Fruit fly (Drosophila melanogaster) whole organism, embryonic: ENCODE data around the gene CG3652.

Experiments
- BtbVII ChIP-seq: fragments of 200-800 bp; sonication (Bioruptor generic); optimal IDR thresholded peaks from 3 replicates; lab custom pipeline; 2017; ENCODE audit warnings: missing biosample characterization, mild to moderate bottlenecking, missing genetic modification characterization
- CG12104 ChIP-seq: fragments of 200-800 bp; sonication (Bioruptor generic); optimal IDR thresholded peaks from 3 replicates; lab custom pipeline; 2016; ENCODE audit warnings: missing biosample characterization, missing genetic modification characterization
- CG12219 ChIP-seq: fragments of 200-800 bp; sonication (Bioruptor generic); optimal IDR thresholded peaks from 3 replicates; lab custom pipeline; 2018; ENCODE audit warnings: missing biosample characterization, mild to moderate bottlenecking, missing genetic modification characterization
- CG12299 ChIP-seq: fragments of 200-800 bp; sonication (Bioruptor generic); optimal IDR thresholded peaks from 2 replicates; lab custom pipeline; 2018; ENCODE audit warnings: missing biosample characterization, mild to moderate bottlenecking, missing genetic modification characterization
- CG1233 ChIP-seq: fragments of 200-800 bp; sonication (Bioruptor generic); optimal IDR thresholded peaks from 4 replicates; lab custom pipeline; 2018; ENCODE audit warnings: missing biosample characterization, mild to moderate bottlenecking, missing genetic modification characterization
- CG13894 ChIP-seq: fragments of 200-800 bp; sonication (Bioruptor generic); optimal IDR thresholded peaks from 3 replicates; lab custom pipeline; 2018; ENCODE audit warnings: missing biosample characterization, mild to moderate bottlenecking, missing genetic modification characterization, moderate library complexity
- CG14710 ChIP-seq: fragments of 200-800 bp; sonication (Bioruptor generic); optimal IDR thresholded peaks from 3 replicates; lab custom pipeline; 2019; ENCODE audit warnings: missing biosample characterization, mild to moderate bottlenecking, missing genetic modification characterization, moderate library complexity
- CG15011 ChIP-seq: fragments of 200-800 bp; sonication (Bioruptor generic); optimal IDR thresholded peaks from 3 replicates; lab custom pipeline; 2018; ENCODE audit warnings: missing biosample characterization, mild to moderate bottlenecking, missing genetic modification characterization
- CG15479 ChIP-seq: fragments of 200-800 bp; sonication (Bioruptor generic); optimal IDR thresholded peaks from 3 replicates; lab custom pipeline; 2019; ENCODE audit warnings: missing biosample characterization, mild to moderate bottlenecking, missing genetic modification characterization, moderate library complexity
- CG1602 ChIP-seq: fragments of 200-800 bp; sonication (Bioruptor generic); optimal IDR thresholded peaks from 3 replicates; lab custom pipeline; 2016; ENCODE audit warnings: missing biosample characterization, missing genetic modification characterization
- CG18262 ChIP-seq: fragments of 200-800 bp; optimal IDR thresholded peaks from 3 replicates; lab custom pipeline; 2019; ENCODE audit warnings: missing biosample characterization, mild to moderate bottlenecking, missing genetic modification characterization, moderate library complexity
- CG2120 ChIP-seq: fragments of 200-800 bp; sonication (Bioruptor generic); optimal IDR thresholded peaks from 3 replicates; lab custom pipeline; 2016; ENCODE audit warnings: missing biosample characterization, missing genetic modification characterization
- CG2202 ChIP-seq: fragments of 200-800 bp; sonication (Bioruptor generic); optimal IDR thresholded peaks from 2 replicates; lab custom pipeline; 2018; ENCODE audit warnings: missing biosample characterization, mild to moderate bottlenecking, missing genetic modification characterization
- CG30020 ChIP-seq: fragments of 200-800 bp; optimal IDR thresholded peaks from 2 replicates; lab custom pipeline; 2019; ENCODE audit warnings: missing biosample characterization, mild to moderate bottlenecking, missing genetic modification characterization, moderate library complexity
- CG34224 ChIP-seq: fragments of 200-800 bp; sonication (Bioruptor generic); IDR thresholded peaks from 3 replicates; pipeline ENCODE4 v1.3.6; 2022; ENCODE audit warnings: missing biosample characterization, missing genetic modification characterization; ENCODE audit not compliant: partially characterized antibody
- CG4730 ChIP-seq: fragments of 200-800 bp; sonication (Bioruptor generic); IDR thresholded peaks from 2 replicates; pipeline ENCODE4 v1.3.6; 2022; ENCODE audit warnings: missing biosample characterization, missing genetic modification characterization
- CG6254 ChIP-seq: fragments of 200-800 bp; sonication (Bioruptor generic); optimal IDR thresholded peaks from 3 replicates; lab custom pipeline; 2017; ENCODE audit warnings: mild to moderate bottlenecking, missing biosample characterization, missing genetic modification reagents, missing genetic modification characterization
- CG8924 ChIP-seq: fragments of 200-800 bp; optimal IDR thresholded peaks from 3 replicates; lab custom pipeline; 2019; ENCODE audit warnings: missing biosample characterization, mild to moderate bottlenecking, missing genetic modification characterization, moderate library complexity
- CG9727 ChIP-seq: fragments of 200-800 bp; sonication (Bioruptor generic); optimal IDR thresholded peaks from 3 replicates; lab custom pipeline; 2017; ENCODE audit warnings: missing biosample characterization, mild to moderate bottlenecking, missing genetic modification characterization
- D ChIP-seq, 2 experiments: fragments of 200-800 bp in 1 of 2; fragments of >200 bp in 1 of 2; sonication (Bioruptor generic) in 1 of 2; optimal IDR thresholded peaks; 2 replicates in 1 of 2; 3 replicates in 1 of 2; lab custom pipeline; 2017; ENCODE audit warnings: mild to moderate bottlenecking in 1 of 2, missing biosample characterization in 1 of 2, missing genetic modification characterization in 1 of 2, missing genetic modification reagents in 1 of 2
- Drgx ChIP-seq: fragments of 200-800 bp; sonication (Bioruptor generic); IDR thresholded peaks from 2 replicates; pipeline ENCODE4 v1.3.6; 2022; ENCODE audit warnings: missing biosample characterization, missing genetic modification characterization
- HHEX ChIP-seq: fragments of 200-800 bp; sonication (Bioruptor generic); optimal IDR thresholded peaks from 3 replicates; lab custom pipeline; 2017; ENCODE audit warnings: missing biosample characterization, mild to moderate bottlenecking, missing genetic modification characterization, missing genetic modification reagents
- Kr ChIP-seq: fragments of 200-800 bp; sonication (Bioruptor generic); optimal IDR thresholded peaks from 2 replicates; lab custom pipeline; 2017; ENCODE audit warnings: missing biosample characterization, mild to moderate bottlenecking, missing genetic modification characterization
- Med ChIP-seq: fragments of 200-800 bp; sonication (Bioruptor generic); peaks from one replicate; lab custom pipeline; 2016; ENCODE audit warnings: missing biosample characterization, missing genetic modification characterization, mild to moderate bottlenecking, inconsistent platforms, moderate library complexity
- NFAT ChIP-seq: fragments of 200-800 bp; sonication (Bioruptor generic); IDR thresholded peaks from 2 replicates; pipeline ENCODE4 v1.3.6; 2022; ENCODE audit warnings: missing biosample characterization, missing genetic modification characterization
- Optix ChIP-seq: fragments of 200-800 bp; sonication (Bioruptor generic); IDR thresholded peaks from 3 replicates; pipeline ENCODE4 v1.3.6; 2022; ENCODE audit warnings: missing biosample characterization, missing genetic modification characterization
- Poxn ChIP-seq: fragments of 200-800 bp; sonication (Bioruptor generic); IDR thresholded peaks from 2 replicates; pipeline ENCODE4 v1.3.6; 2022; ENCODE audit warnings: missing biosample characterization, missing genetic modification characterization
- Six4 ChIP-seq: fragments of 200-800 bp; sonication (Bioruptor generic); optimal IDR thresholded peaks from 2 replicates; lab custom pipeline; 2016; ENCODE audit warnings: missing biosample characterization, missing genetic modification characterization
- ac ChIP-seq: fragments of 200-800 bp; sonication (Bioruptor generic); optimal IDR thresholded peaks from 3 replicates; lab custom pipeline; 2017; ENCODE audit warnings: missing biosample characterization, mild to moderate bottlenecking, missing genetic modification characterization
- cad ChIP-seq: fragments of >200 bp; optimal IDR thresholded peaks from 2 replicates; lab custom pipeline; 2017; ENCODE audit warnings: missing biosample characterization, missing genetic modification characterization
- cato ChIP-seq: fragments of 200-800 bp; sonication (Bioruptor generic); optimal IDR thresholded peaks from 2 replicates; lab custom pipeline; 2016; ENCODE audit warnings: missing biosample characterization, missing genetic modification characterization, borderline replicate concordance
- crol ChIP-seq: fragments of 200-800 bp; sonication (Bioruptor generic); IDR thresholded peaks from 2 replicates; pipeline ENCODE4 v1.3.6; 2022; ENCODE audit warnings: missing biosample characterization, missing genetic modification characterization
- da ChIP-seq: fragments of 200-800 bp; sonication (Bioruptor generic); optimal IDR thresholded peaks from 2 replicates; lab custom pipeline; 2016; ENCODE audit warnings: missing biosample characterization, missing genetic modification characterization
- kni ChIP-seq: fragments of 200-800 bp; sonication (Bioruptor generic); optimal IDR thresholded peaks from 3 replicates; lab custom pipeline; 2017; ENCODE audit warnings: mild to moderate bottlenecking, missing biosample characterization, missing genetic modification reagents, missing genetic modification characterization
- luna ChIP-seq: fragments of 200-800 bp; sonication (Bioruptor generic); optimal IDR thresholded peaks from 2 replicates; lab custom pipeline; 2016; ENCODE audit warnings: missing biosample characterization, missing genetic modification characterization
- nom ChIP-seq: fragments of 200-800 bp; sonication (Bioruptor generic); optimal IDR thresholded peaks from 2 replicates; lab custom pipeline; 2017; ENCODE audit warnings: missing biosample characterization, missing genetic modification characterization, mild to moderate bottlenecking, moderate library complexity, missing genetic modification reagents
- org-1 ChIP-seq: fragments of 200-800 bp; sonication (Bioruptor generic); optimal IDR thresholded peaks from 2 replicates; lab custom pipeline; 2017; ENCODE audit warnings: missing biosample characterization, missing genetic modification characterization
- p53 ChIP-seq: fragments of 200-800 bp; sonication (Bioruptor generic); optimal IDR thresholded peaks from 2 replicates; lab custom pipeline; 2016; ENCODE audit warnings: missing biosample characterization, missing genetic modification characterization
- pros ChIP-seq: fragments of 200-800 bp; sonication (Bioruptor generic); optimal IDR thresholded peaks from 3 replicates; lab custom pipeline; 2019; ENCODE audit warnings: missing biosample characterization, mild to moderate bottlenecking, missing genetic modification characterization, moderate library complexity
- pzg ChIP-seq: fragments of 200-800 bp; sonication (Bioruptor generic); optimal IDR thresholded peaks from 3 replicates; lab custom pipeline; 2018; ENCODE audit warnings: missing biosample characterization, mild to moderate bottlenecking, missing genetic modification characterization, moderate library complexity
- slbo ChIP-seq: fragments of 200-800 bp; sonication (Bioruptor generic); IDR thresholded peaks from 2 replicates; pipeline ENCODE4 v1.3.6; 2022; ENCODE audit warnings: missing biosample characterization, missing genetic modification characterization
- tio ChIP-seq: fragments of 200-800 bp; sonication (Bioruptor generic); optimal IDR thresholded peaks from 2 replicates; lab custom pipeline; 2017; ENCODE audit warnings: missing biosample characterization, missing genetic modification characterization, inconsistent platforms
- tll ChIP-seq, 2 experiments: fragments of 200-800 bp in 1 of 2; fragments of >200 bp in 1 of 2; sonication (Bioruptor generic) in 1 of 2; optimal IDR thresholded peaks; 2 replicates each; lab custom pipeline; 2017 to 2019; ENCODE audit warnings: missing biosample characterization in 2 of 2, missing genetic modification characterization in 2 of 2, mild to moderate bottlenecking in 1 of 2, moderate library complexity in 1 of 2
- tup ChIP-seq: fragments of 200-800 bp; sonication (Bioruptor generic); optimal IDR thresholded peaks from 2 replicates; lab custom pipeline; 2016; ENCODE audit warnings: missing biosample characterization, mild to moderate bottlenecking, missing genetic modification characterization, moderate library complexity
- twi ChIP-seq: fragments of 200-800 bp; optimal IDR thresholded peaks from 2 replicates; lab custom pipeline; 2019; ENCODE audit warnings: missing biosample characterization, mild to moderate bottlenecking, missing genetic modification characterization, moderate library complexity
- zen ChIP-seq: fragments of 200-800 bp; sonication (Bioruptor generic); optimal IDR thresholded peaks from 3 replicates; lab custom pipeline; 2018; ENCODE audit warnings: missing biosample characterization, mild to moderate bottlenecking, missing genetic modification characterization, moderate library complexity

CG3652 gene

dm6 chr2L:4364914-4365313, 28.8 kb downstream of the CG3652 start (continued):
- TF ChIP-seq CG2120 (GFP tag; lab: Kevin White, UChicago): no peak
- TF ChIP-seq CG18262 (tag; lab: Kevin White, UChicago): peak; percentile 30
- peak; percentile 50 for TF ChIP-seq CG2202 (tag; lab: Kevin White, UChicago)
- TF ChIP-seq CG15011 (GFP tag; lab: Kevin White, UChicago): no peak
- peak; percentile 7 for TF ChIP-seq CG8924 (tag; lab: Kevin White, UChicago)
- TF ChIP-seq CG14710 (tag; lab: Kevin White, UChicago): peak; percentile 8
- TF ChIP-seq CG9727 (GFP tag; lab: Kevin White, UChicago): peak; percentile 38
- TF ChIP-seq CG6254 (GFP tag; lab: Kevin White, UChicago): no peak
- TF ChIP-seq, all 482 proteins: peak for 36

dm6 chr2L:4363707-4364270, 29.9 kb downstream of the CG3652 start:
- peak in 1 of 2 experiments; percentile 48 for TF ChIP-seq tll (GFP tag; optimal IDR thresholded peaks at IDR 0.05; lab: Kevin White, UChicago)
- TF ChIP-seq D (optimal IDR thresholded peaks at IDR 0.05; lab: Kevin White, UChicago): peak; percentile 37
- TF ChIP-seq D (GFP tag; optimal IDR thresholded peaks at IDR 0.05; lab: Kevin White, UChicago): no peak
- peak; percentile 91 for TF ChIP-seq ac (GFP tag; lab: Kevin White, UChicago)
- peak; percentile 22 for TF ChIP-seq Six4
- peak; percentile 8 for TF ChIP-seq zen (tag; lab: Kevin White, UChicago)
- no peak for TF ChIP-seq BtbVII (GFP tag; lab: Kevin White, UChicago)
- peak; percentile 45 for TF ChIP-seq CG15479 (GFP tag; lab: Kevin White, UChicago)
- no peak for TF ChIP-seq CG34224 (GFP tag; lab: Robert Waterston, UW)
- TF ChIP-seq Kr (GFP tag; lab: Kevin White, UChicago): peak; percentile 47
- TF ChIP-seq p53 (GFP tag; lab: Kevin White, UChicago): peak; percentile 4
- TF ChIP-seq twi (tag; lab: Kevin White, UChicago): peak; percentile 97
- TF ChIP-seq pros (GFP tag; lab: Kevin White, UChicago): peak; percentile 98
- no peak for TF ChIP-seq NFAT (GFP tag; lab: Robert Waterston, UW)
- TF ChIP-seq cad (GFP tag; lab: Kevin White, UChicago): peak; percentile 69
- peak; percentile 4 for TF ChIP-seq kni (GFP tag; lab: Kevin White, UChicago)
- no peak for TF ChIP-seq CG13894
- TF ChIP-seq da: peak; percentile 21
- TF ChIP-seq Optix (GFP tag; lab: Robert Waterston, UW): 0 out of 3 replicates have a peak, but pooled peaks have one; percentile 17
- no peak for TF ChIP-seq tup (GFP tag; lab: Kevin White, UChicago)

DNA sequence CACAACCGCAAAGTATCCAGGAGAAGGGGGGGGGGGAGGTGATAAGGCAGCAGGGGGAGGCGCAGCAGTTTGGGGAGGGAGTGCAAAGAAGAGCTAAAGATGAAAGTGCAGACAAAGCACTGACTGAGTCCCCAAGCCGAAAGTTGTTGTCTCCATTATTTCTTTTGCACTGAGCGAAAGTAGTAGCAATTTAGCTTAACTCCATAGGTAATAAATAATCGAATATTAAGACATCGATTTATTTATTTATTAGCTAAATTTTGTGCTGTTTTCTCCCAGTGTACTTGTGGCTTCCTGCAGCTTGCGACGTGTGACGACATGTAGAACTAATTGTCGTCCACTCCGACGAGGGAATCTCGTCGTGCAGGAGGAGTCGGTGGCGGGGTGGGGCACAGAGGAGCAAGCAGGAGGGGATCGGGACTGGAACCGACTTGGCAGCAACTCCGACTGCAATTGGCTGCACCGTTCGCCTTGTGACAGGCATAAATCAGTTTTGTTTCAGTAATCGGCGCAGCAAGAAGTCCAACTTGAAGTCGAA, 32.2 kb downstream of the CG3652 start, which contains the start of gene Traf4:
Gene Traf4 (plus strand): TSS at position 488 of the 538 bp plus-strand sequence.
- TF ChIP-seq nom (peak; percentile 63), HHEX (GFP tag; lab: Kevin White, UChicago) (no peak), org-1 (GFP tag; lab: Kevin White, UChicago) (no peak), CG18262 (tag; lab: Kevin White, UChicago) (no peak), cato (GFP tag; lab: Kevin White, UChicago) (no peak), Drgx (GFP tag; lab: Robert Waterston, UW) (peak; percentile 32), da (no peak), CG1602 (GFP tag; lab: Kevin White, UChicago) (no peak), crol (peak; percentile 2; the same call in 1 of the 2 replicates), slbo (GFP tag; lab: Robert Waterston, UW) (no peak), Med (GFP tag; lab: Kevin White, UChicago) (peak; percentile 46), tio (GFP tag; lab: Kevin White, UChicago) (no peak), CG12299 (tag; lab: Kevin White, UChicago) (no peak), CG30020 (tag; lab: Kevin White, UChicago) (no peak), pzg (GFP tag; lab: Kevin White, UChicago) (no peak), CG12104 (GFP tag; lab: Kevin White, UChicago) (no peak), CG4730 (no peak), CG12219 (GFP tag; lab: Kevin White, UChicago) (no peak), luna (GFP tag; lab: Kevin White, UChicago) (no peak), Poxn (GFP tag; lab: Robert Waterston, UW) (no peak), ac (GFP tag; lab: Kevin White, UChicago) (no peak), CG1233 (GFP tag; lab: Kevin White, UChicago) (no peak)
